Worm (Caenorhabditis elegans) whole organism, L1 larva: ENCODE measurements around the gene T27A10.5.

Experiments used
- C04F5.9 ChIP-seq: sonication (generic microtip); optimal IDR thresholded peaks from 2 replicates; lab custom pipeline; 2016; ENCODE audit warnings: missing genetic modification characterization, missing compliant biosample characterization
- C16A3.4 ChIP-seq: fragments of 150-350 bp; optimal IDR thresholded peaks from 2 replicates; lab custom pipeline; 2014; ENCODE audit warnings: missing biosample characterization, missing genetic modification characterization
- C34B4.2 ChIP-seq: sonication (generic microtip); optimal IDR thresholded peaks from 2 replicates; lab custom pipeline; 2017; ENCODE audit warnings: mild to moderate bottlenecking, missing genetic modification characterization, missing compliant biosample characterization
- F16B12.6 ChIP-seq: fragments of 150-350 bp; optimal IDR thresholded peaks from 2 replicates; lab custom pipeline; 2014; ENCODE audit warnings: missing biosample characterization, missing genetic modification characterization
- Y116A8C.19 ChIP-seq: sonication (generic microtip); optimal IDR thresholded peaks from 2 replicates; lab custom pipeline; 2016; ENCODE audit warnings: missing compliant biosample characterization, missing genetic modification characterization, borderline replicate concordance
- aha-1 ChIP-seq: fragments of 150-350 bp; optimal IDR thresholded peaks from 2 replicates; lab custom pipeline; 2014; ENCODE audit warnings: missing biosample characterization, missing genetic modification characterization
- alr-1 ChIP-seq: fragments of 200-800 bp; sonication (Bioruptor generic); optimal IDR thresholded peaks from 2 replicates; lab custom pipeline; 2018; ENCODE audit warnings: borderline replicate concordance, mild to moderate bottlenecking, missing genetic modification characterization, missing compliant biosample characterization
- ama-1 ChIP-seq: fragments of 150-350 bp; optimal IDR thresholded peaks from 2 replicates; lab custom pipeline; 2014
- ceh-63 ChIP-seq: fragments of 200-800 bp; sonication (Bioruptor generic); optimal IDR thresholded peaks from 2 replicates; lab custom pipeline; 2018; ENCODE audit warnings: mild to moderate bottlenecking, missing genetic modification characterization, missing compliant biosample characterization
- ceh-8 ChIP-seq: fragments of 200-800 bp; sonication (Bioruptor generic); optimal IDR thresholded peaks from 2 replicates; lab custom pipeline; 2018; ENCODE audit warnings: mild to moderate bottlenecking, missing genetic modification characterization, moderate library complexity, missing compliant biosample characterization
- ceh-82 ChIP-seq, 3 experiments: fragments of 150-350 bp in 1 of 3; sonication (generic microtip) in 2 of 3; optimal IDR thresholded peaks; 2 replicates each; lab custom pipeline; 2014 to 2017; ENCODE audit warnings: missing biosample characterization in 3 of 3, missing genetic modification characterization in 3 of 3
- ceh-90 ChIP-seq: sonication (generic microtip); optimal IDR thresholded peaks from 2 replicates; lab custom pipeline; 2016; ENCODE audit warnings: missing genetic modification characterization, missing compliant biosample characterization
- ces-1 ChIP-seq: fragments of 150-350 bp; optimal IDR thresholded peaks from 2 replicates; lab custom pipeline; 2014; ENCODE audit warnings: missing biosample characterization, missing genetic modification reagents, missing genetic modification characterization
- dpl-1 ChIP-seq, 3 experiments: fragments of 150-350 bp in 2 of 3; sonication (generic microtip) in 1 of 3; optimal IDR thresholded peaks; 2 replicates each; lab custom pipeline; 2014 to 2017; ENCODE audit warnings: missing biosample characterization in 3 of 3, missing genetic modification characterization in 3 of 3, missing genetic modification reagents in 3 of 3
- dsc-1 ChIP-seq: sonication (generic microtip); optimal IDR thresholded peaks from 2 replicates; lab custom pipeline; 2016; ENCODE audit warnings: mild to moderate bottlenecking, missing genetic modification characterization, missing compliant biosample characterization
- efl-3 ChIP-seq: fragments of 200-800 bp; sonication (Bioruptor generic); optimal IDR thresholded peaks from 2 replicates; lab custom pipeline; 2018; ENCODE audit warnings: mild to moderate bottlenecking, missing genetic modification characterization, missing compliant biosample characterization
- elt-3 ChIP-seq, 6 experiments: fragments of 150-350 bp in 1 of 6; sonication (generic microtip); optimal IDR thresholded peaks; 2 replicates each; lab custom pipeline; 2017 to 2018; ENCODE audit warnings: missing biosample characterization in 6 of 6, missing genetic modification characterization in 6 of 6, inconsistent platforms in 1 of 6
- ets-5 ChIP-seq: fragments of 200-800 bp; sonication (Bioruptor generic); IDR thresholded peaks from 2 replicates; pipeline ENCODE4 v1.3.6; 2022; ENCODE audit warnings: missing genetic modification characterization, missing compliant biosample characterization
- fkh-8 ChIP-seq: sonication (generic microtip); optimal IDR thresholded peaks from 2 replicates; lab custom pipeline; 2016; ENCODE audit warnings: mild to moderate bottlenecking, missing genetic modification characterization, missing compliant biosample characterization
- hlh-17 ChIP-seq: fragments of 200-800 bp; sonication (Bioruptor generic); optimal IDR thresholded peaks from 2 replicates; lab custom pipeline; 2018; ENCODE audit warnings: missing genetic modification characterization, mild to moderate bottlenecking, missing compliant biosample characterization, moderate library complexity, borderline replicate concordance
- hlh-4 ChIP-seq: sonication (generic microtip); optimal IDR thresholded peaks from 2 replicates; lab custom pipeline; 2016; ENCODE audit warnings: mild to moderate bottlenecking, missing genetic modification characterization, missing compliant biosample characterization
- irx-1 ChIP-seq: sonication (generic microtip); optimal IDR thresholded peaks from 2 replicates; lab custom pipeline; 2016; ENCODE audit warnings: missing genetic modification characterization, missing compliant biosample characterization
- jun-1 ChIP-seq: fragments of 150-350 bp; optimal IDR thresholded peaks from 2 replicates; lab custom pipeline; 2014; ENCODE audit warnings: missing biosample characterization, missing genetic modification reagents, missing genetic modification characterization
- lin-14 ChIP-seq: fragments of 200-800 bp; sonication (Bioruptor generic); optimal IDR thresholded peaks from 2 replicates; lab custom pipeline; 2018; ENCODE audit warnings: mild to moderate bottlenecking, missing genetic modification characterization, moderate library complexity, missing compliant biosample characterization
- lin-15B ChIP-seq: fragments of 150-350 bp; sonication (generic microtip); optimal IDR thresholded peaks from 3 replicates; lab custom pipeline; 2014; ENCODE audit warnings: missing biosample characterization, missing genetic modification characterization
- lin-35 ChIP-seq, 2 experiments: fragments of 150-350 bp; optimal IDR thresholded peaks; 2 replicates each; lab custom pipeline; 2014; ENCODE audit warnings: missing biosample characterization in 2 of 2, missing genetic modification characterization in 2 of 2, missing genetic modification reagents in 2 of 2
- lin-39 ChIP-seq: fragments of 150-350 bp; optimal IDR thresholded peaks from 2 replicates; lab custom pipeline; 2014; ENCODE audit warnings: missing biosample characterization, missing genetic modification reagents, missing genetic modification characterization
- lsy-2 ChIP-seq, 2 experiments: fragments of 150-350 bp; optimal IDR thresholded peaks; 2 replicates each; lab custom pipeline; 2014; ENCODE audit warnings: missing biosample characterization in 2 of 2, missing genetic modification characterization in 2 of 2
- mab-9 ChIP-seq: fragments of 200-800 bp; sonication (Bioruptor generic); IDR thresholded peaks from 2 replicates; pipeline ENCODE4 v1.3.6; 2022; ENCODE audit warnings: missing genetic modification reagents, missing genetic modification characterization, missing compliant biosample characterization
- mef-2 ChIP-seq: fragments of 150-350 bp; optimal IDR thresholded peaks from 2 replicates; lab custom pipeline; 2014; ENCODE audit warnings: missing biosample characterization, missing genetic modification characterization
- mep-1 ChIP-seq: fragments of 150-350 bp; optimal IDR thresholded peaks from 2 replicates; lab custom pipeline; 2014; ENCODE audit warnings: missing biosample characterization, missing genetic modification characterization
- nhr-12 ChIP-seq: sonication (generic microtip); optimal IDR thresholded peaks from 2 replicates; lab custom pipeline; 2017; ENCODE audit warnings: missing biosample characterization, missing genetic modification characterization
- nhr-19 ChIP-seq: fragments of 200-800 bp; sonication (Bioruptor generic); conservative IDR thresholded peaks from 2 replicates; pipeline ENCODE4 v1.3.6; 2022; ENCODE audit warnings: missing genetic modification characterization, missing compliant biosample characterization
- nhr-237 ChIP-seq: fragments of 150-350 bp; optimal IDR thresholded peaks from 2 replicates; lab custom pipeline; 2014; ENCODE audit warnings: missing biosample characterization, missing genetic modification characterization
- nhr-28 ChIP-seq: fragments of 150-350 bp; optimal IDR thresholded peaks from 2 replicates; lab custom pipeline; 2014; ENCODE audit warnings: missing biosample characterization, missing genetic modification characterization
- nhr-47 ChIP-seq: sonication (generic microtip); optimal IDR thresholded peaks from 2 replicates; lab custom pipeline; 2016; ENCODE audit warnings: mild to moderate bottlenecking, missing genetic modification characterization, moderate library complexity, missing compliant biosample characterization
- nhr-77 ChIP-seq: fragments of 150-350 bp; optimal IDR thresholded peaks from 2 replicates; lab custom pipeline; 2014; ENCODE audit warnings: missing biosample characterization, missing genetic modification characterization
- nhr-85 ChIP-seq: sonication (generic microtip); peaks from one replicate; lab custom pipeline; 2016; ENCODE audit warnings: missing genetic modification characterization, inconsistent platforms, missing compliant biosample characterization
- nhr-90 ChIP-seq: sonication (generic microtip); optimal IDR thresholded peaks from 2 replicates; lab custom pipeline; 2016; ENCODE audit warnings: mild to moderate bottlenecking, missing genetic modification characterization, missing compliant biosample characterization; ENCODE audit not compliant: poor library complexity
- pag-3 ChIP-seq: sonication (generic microtip); optimal IDR thresholded peaks from 2 replicates; lab custom pipeline; 2017; ENCODE audit warnings: missing genetic modification characterization, mild to moderate bottlenecking, missing compliant biosample characterization, antibody characterized with exemption, borderline replicate concordance; ENCODE audit not compliant: insufficient read depth
- pax-3 ChIP-seq: fragments of 200-800 bp; sonication (Bioruptor generic); optimal IDR thresholded peaks from 2 replicates; lab custom pipeline; 2018; ENCODE audit warnings: mild to moderate bottlenecking, missing genetic modification characterization, moderate library complexity, missing compliant biosample characterization
- pqm-1 ChIP-seq: sonication (generic microtip); optimal IDR thresholded peaks from 3 replicates; lab custom pipeline; 2017; ENCODE audit warnings: missing biosample characterization, missing genetic modification characterization
- skn-1 ChIP-seq: fragments of 150-350 bp; optimal IDR thresholded peaks from 2 replicates; lab custom pipeline; 2014; ENCODE audit warnings: missing biosample characterization, missing genetic modification characterization
- sox-4 ChIP-seq: sonication (generic microtip); optimal IDR thresholded peaks from 2 replicates; lab custom pipeline; 2016; ENCODE audit warnings: missing genetic modification characterization, missing compliant biosample characterization
- sptf-1 ChIP-seq: fragments of 150-350 bp; optimal IDR thresholded peaks from 2 replicates; lab custom pipeline; 2014; ENCODE audit warnings: missing biosample characterization, missing genetic modification characterization
- sup-37 ChIP-seq: fragments of 200-800 bp; sonication (Bioruptor generic); optimal IDR thresholded peaks from 2 replicates; lab custom pipeline; 2018; ENCODE audit warnings: mild to moderate bottlenecking, missing genetic modification characterization, missing compliant biosample characterization
- tbx-2 ChIP-seq: sonication (generic microtip); optimal IDR thresholded peaks from 2 replicates; lab custom pipeline; 2016; ENCODE audit warnings: missing genetic modification characterization, missing compliant biosample characterization
- unc-130 ChIP-seq: fragments of 150-350 bp; optimal IDR thresholded peaks from 2 replicates; lab custom pipeline; 2017; ENCODE audit warnings: missing biosample characterization, missing genetic modification characterization, inconsistent platforms
- unc-30 ChIP-seq: sonication (generic microtip); optimal IDR thresholded peaks from 2 replicates; lab custom pipeline; 2017; ENCODE audit warnings: missing biosample characterization, missing genetic modification characterization
- xbp-1 ChIP-seq: sonication (generic microtip); optimal IDR thresholded peaks from 2 replicates; lab custom pipeline; 2016; ENCODE audit warnings: missing genetic modification characterization, missing compliant biosample characterization
- zag-1 ChIP-seq: fragments of 150-350 bp; optimal IDR thresholded peaks from 2 replicates; lab custom pipeline; 2014; ENCODE audit warnings: missing biosample characterization, missing genetic modification characterization

T27A10.5 gene

DNA sequence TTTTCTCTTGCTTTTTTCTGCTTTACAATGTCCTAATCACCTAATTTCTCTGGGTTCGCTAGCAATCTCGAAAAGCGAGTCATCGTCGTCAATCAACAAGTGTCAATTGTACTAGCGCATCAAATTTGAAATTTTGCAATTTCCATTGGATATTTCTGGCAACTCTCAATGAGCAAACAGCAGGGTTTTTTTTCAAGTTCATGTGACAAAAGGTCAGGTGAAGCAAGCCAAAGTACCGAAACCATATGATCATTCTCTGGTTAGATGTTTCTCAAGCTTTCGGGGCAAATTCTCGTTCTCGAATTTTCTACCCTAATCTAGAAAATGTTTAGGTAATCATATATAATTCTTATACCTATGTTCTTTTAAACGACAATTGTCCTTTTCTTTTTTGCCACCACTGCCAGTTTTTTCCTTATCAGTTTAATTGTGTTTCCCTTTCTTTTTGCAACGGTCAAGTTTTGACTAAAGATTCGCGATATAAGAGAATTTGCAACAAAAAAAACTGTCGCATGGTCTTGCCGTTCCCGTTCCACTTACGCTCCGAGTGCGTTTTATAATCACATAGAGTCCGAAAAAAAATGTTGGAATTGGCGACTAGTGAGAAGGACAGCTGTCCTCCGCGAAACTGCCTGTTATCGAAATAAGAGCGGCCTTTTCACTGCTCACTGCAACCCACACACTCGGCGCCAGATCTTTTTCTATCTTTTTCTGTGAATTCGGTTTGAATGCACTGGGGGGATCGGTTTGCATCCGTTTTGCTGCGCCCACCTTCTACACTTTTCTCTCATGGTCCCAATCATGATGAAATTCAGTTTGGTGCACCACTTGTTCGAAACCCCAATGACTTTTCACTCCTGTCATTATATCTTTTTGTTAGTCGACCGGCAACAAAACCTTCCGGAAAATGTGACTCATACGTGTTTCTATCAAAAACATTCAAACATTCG, 36.8 kb downstream of the T27A10.5 start (continued):
- TF ChIP-seq unc-130 (tag; lab: Kevin White, UChicago), result peak; percentile 10
- no peak for TF ChIP-seq skn-1
- no peak for TF ChIP-seq nhr-12 (tag; lab: Kevin White, UChicago)
- TF ChIP-seq lin-15B (tag; lab: Kevin White, UChicago), result no peak
- TF ChIP-seq fkh-8 (tag; lab: Kevin White, UChicago), result no peak
- no peak for TF ChIP-seq nhr-85 (tag; lab: Kevin White, UChicago)
- no peak for TF ChIP-seq mef-2 (tag; lab: Kevin White, UChicago)
- TF ChIP-seq nhr-19 (GFP tag; lab: Robert Waterston, UW), result peak; percentile 46; the same call in 1 of the 2 replicates
- no peak for TF ChIP-seq xbp-1
- no peak for TF ChIP-seq sptf-1 (tag; lab: Kevin White, UChicago)
- TF ChIP-seq Y116A8C.19, result no peak
- TF ChIP-seq aha-1, result no peak
- TF ChIP-seq pag-3 (tag; lab: Kevin White, UChicago), result no peak
- TF ChIP-seq dsc-1, result peak; percentile 15
- no peak for TF ChIP-seq pqm-1 (tag; lab: Kevin White, UChicago)
- TF ChIP-seq ces-1 (GFP tag; lab: Kevin White, UChicago), result no peak
- TF ChIP-seq dpl-1 (GFP tag; optimal IDR thresholded peaks at IDR 0.05; lab: Kevin White, UChicago), result no peak
- TF ChIP-seq jun-1 (tag; lab: Kevin White, UChicago), result no peak
- no peak for TF ChIP-seq mab-9 (GFP tag; lab: Robert Waterston, UW)
- TF ChIP-seq ceh-90 (tag; lab: Kevin White, UChicago), result no peak
- TF ChIP-seq mep-1 (tag; lab: Kevin White, UChicago), result no peak
- no peak for TF ChIP-seq pax-3 (tag; lab: Kevin White, UChicago)
- TF ChIP-seq F16B12.6 (tag; lab: Kevin White, UChicago), result no peak
- TF ChIP-seq nhr-77, result no peak
- TF ChIP-seq ceh-63 (GFP tag; lab: Kevin White, UChicago), result no peak
- TF ChIP-seq C34B4.2 (tag; lab: Kevin White, UChicago), result no peak
- no peak for TF ChIP-seq sox-4 (tag; lab: Kevin White, UChicago)
- peak; percentile 75 for TF ChIP-seq lin-14 (GFP tag; lab: Kevin White, UChicago)
- TF ChIP-seq lin-35 (GFP tag; optimal IDR thresholded peaks at IDR 0.05; lab: Kevin White, UChicago), result no peak
- TF ChIP-seq efl-3, result no peak
- no peak for TF ChIP-seq nhr-28 (tag; lab: Kevin White, UChicago)
- TF ChIP-seq nhr-47 (tag; lab: Kevin White, UChicago), result no peak
- TF ChIP-seq ceh-82 (tag; optimal IDR thresholded peaks at IDR 0.05; lab: Kevin White, UChicago), result no peak
- no peak for TF ChIP-seq hlh-17
- TF ChIP-seq ceh-8 (GFP tag; lab: Kevin White, UChicago), result no peak
- TF ChIP-seq irx-1 (tag; lab: Kevin White, UChicago), result no peak
- TF ChIP-seq tbx-2, result no peak
- TF ChIP-seq nhr-237 (tag; lab: Kevin White, UChicago), result no peak
- TF ChIP-seq ama-1, result no peak
- no peak for TF ChIP-seq C04F5.9 (tag; lab: Kevin White, UChicago)
- no peak for TF ChIP-seq sup-37
- no peak for TF ChIP-seq zag-1 (tag; lab: Kevin White, UChicago)
- TF ChIP-seq elt-3 (tag; optimal IDR thresholded peaks at IDR 0.05; lab: Kevin White, UChicago), result no peak
- TF ChIP-seq lsy-2 (tag; optimal IDR thresholded peaks at IDR 0.05; lab: Kevin White, UChicago), result peak in 1 of 2 experiments; percentile 43
- TF ChIP-seq C16A3.4 (tag; lab: Kevin White, UChicago), result no peak
- TF ChIP-seq hlh-4 (tag; lab: Kevin White, UChicago), result no peak
- TF ChIP-seq nhr-90, result no peak
- no peak for TF ChIP-seq unc-30 (tag; lab: Kevin White, UChicago)
- TF ChIP-seq lin-39 (tag; lab: Kevin White, UChicago), result no peak
- no peak for TF ChIP-seq ets-5
- no peak for TF ChIP-seq alr-1
